Worm (Caenorhabditis elegans) whole organism, young adult: ENCODE results near the gene F46C5.10.

ENCODE experiments used
- F52B5.7 ChIP-seq: sonication (generic microtip); optimal IDR thresholded peaks from 2 replicates; lab custom pipeline; 2016; ENCODE audit warnings: mild to moderate bottlenecking, missing genetic modification characterization, missing compliant biosample characterization
- F57A8.1 ChIP-seq: fragments of 200-800 bp; sonication (Bioruptor generic); optimal IDR thresholded peaks from 2 replicates; lab custom pipeline; 2018; ENCODE audit warnings: mild to moderate bottlenecking, missing genetic modification characterization, moderate library complexity, missing compliant biosample characterization
- Y67H2A.10 ChIP-seq: fragments of 200-800 bp; sonication (Bioruptor generic); conservative IDR thresholded peaks from 2 replicates; pipeline ENCODE4 v1.3.6; 2022; ENCODE audit warnings: missing genetic modification reagents, missing genetic modification characterization, missing compliant biosample characterization
- ama-1 ChIP-seq, 3 experiments: fragments of 150-350 bp in 1 of 3; sonication (generic microtip) in 2 of 3; optimal IDR thresholded peaks; 2 replicates each; lab custom pipeline; 2014 to 2018; ENCODE audit warnings: missing biosample characterization in 2 of 3, missing genetic modification characterization in 2 of 3, missing genetic modification reagents in 2 of 3
- attf-5 ChIP-seq: fragments of 200-800 bp; sonication (Bioruptor generic); optimal IDR thresholded peaks from 2 replicates; lab custom pipeline; 2018; ENCODE audit warnings: mild to moderate bottlenecking, missing genetic modification characterization, missing compliant biosample characterization
- ccch-3 ChIP-seq: fragments of 200-800 bp; sonication (Bioruptor generic); optimal IDR thresholded peaks from 2 replicates; lab custom pipeline; 2018; ENCODE audit warnings: mild to moderate bottlenecking, missing genetic modification characterization, missing compliant biosample characterization
- egl-44 ChIP-seq: fragments of 200-800 bp; sonication (Bioruptor generic); IDR thresholded peaks from 2 replicates; pipeline ENCODE4 v1.3.6; 2022; ENCODE audit warnings: missing genetic modification reagents, missing genetic modification characterization, missing compliant biosample characterization
- egrh-3 ChIP-seq: fragments of 200-800 bp; sonication (Bioruptor generic); IDR thresholded peaks from 2 replicates; pipeline ENCODE4 v1.3.6; 2022; ENCODE audit warnings: missing genetic modification reagents, missing genetic modification characterization, missing compliant biosample characterization
- snpc-4 ChIP-seq, 5 experiments: fragments of 150-350 bp in 1 of 5; sonication (generic microtip) in 4 of 5; optimal IDR thresholded peaks; 2 replicates each; lab custom pipeline; 2014 to 2018; ENCODE audit warnings: missing genetic modification characterization in 5 of 5, missing biosample characterization in 3 of 5, antibody characterized with exemption in 2 of 5, mild to moderate bottlenecking in 2 of 5, missing compliant biosample characterization in 2 of 5, missing genotype in 2 of 5, moderate library complexity in 2 of 5, missing genetic modification reagents in 1 of 5
- somi-1 ChIP-seq: fragments of 200-800 bp; sonication (Bioruptor generic); optimal IDR thresholded peaks from 2 replicates; lab custom pipeline; 2018; ENCODE audit warnings: mild to moderate bottlenecking, missing genetic modification characterization, missing compliant biosample characterization
- sptf-2 ChIP-seq: fragments of 200-800 bp; sonication (Bioruptor generic); optimal IDR thresholded peaks from 2 replicates; lab custom pipeline; 2018; ENCODE audit warnings: mild to moderate bottlenecking, missing genetic modification characterization, missing compliant biosample characterization

DNA sequence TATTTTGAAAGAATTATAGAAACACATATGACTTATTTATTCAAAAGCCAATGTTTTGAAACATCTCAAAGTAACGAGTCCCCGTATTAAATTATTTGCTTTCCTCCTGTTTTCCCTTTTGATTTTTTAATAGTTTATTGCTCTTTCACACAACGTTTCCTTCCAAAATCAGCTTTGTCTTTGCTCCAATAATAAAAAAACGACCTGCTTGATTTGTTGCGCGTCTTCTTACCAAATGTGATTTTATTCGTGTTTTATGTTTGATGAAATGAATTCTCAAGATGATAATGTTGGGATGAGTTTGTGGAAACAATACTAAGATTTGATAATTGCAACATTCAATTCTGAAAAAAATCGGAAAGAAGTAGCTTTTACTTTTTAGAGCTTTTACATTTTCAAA, 6.5 kb downstream of the F46C5.10 start:
- TF ChIP-seq somi-1 (GFP tag; lab: Kevin White, UChicago) (no peak), F52B5.7 (tag; lab: Kevin White, UChicago) (no peak), ccch-3 (GFP tag; lab: Kevin White, UChicago) (no peak), ama-1 (optimal IDR thresholded peaks at IDR 0.05; lab: Kevin White, UChicago) (no peak), ama-1 (GFP tag; optimal IDR thresholded peaks at IDR 0.05; lab: Kevin White, UChicago) (no peak), F57A8.1 (no peak), attf-5 (GFP tag; lab: Kevin White, UChicago) (no peak), Y67H2A.10 (GFP tag; lab: Robert Waterston, UW) (no peak), egrh-3 (GFP tag; lab: Robert Waterston, UW) (no peak), egl-44 (GFP tag; lab: Robert Waterston, UW) (no peak), sptf-2 (GFP tag; lab: Kevin White, UChicago) (no peak), snpc-4 (GFP tag; optimal IDR thresholded peaks at IDR 0.05; lab: Kevin White, UChicago) (no peak), snpc-4 (tag; optimal IDR thresholded peaks at IDR 0.05; lab: Kevin White, UChicago) (no peak)
